ENCODE assay signal across 1 fruit fly cellular context in the genomic region with DNA sequence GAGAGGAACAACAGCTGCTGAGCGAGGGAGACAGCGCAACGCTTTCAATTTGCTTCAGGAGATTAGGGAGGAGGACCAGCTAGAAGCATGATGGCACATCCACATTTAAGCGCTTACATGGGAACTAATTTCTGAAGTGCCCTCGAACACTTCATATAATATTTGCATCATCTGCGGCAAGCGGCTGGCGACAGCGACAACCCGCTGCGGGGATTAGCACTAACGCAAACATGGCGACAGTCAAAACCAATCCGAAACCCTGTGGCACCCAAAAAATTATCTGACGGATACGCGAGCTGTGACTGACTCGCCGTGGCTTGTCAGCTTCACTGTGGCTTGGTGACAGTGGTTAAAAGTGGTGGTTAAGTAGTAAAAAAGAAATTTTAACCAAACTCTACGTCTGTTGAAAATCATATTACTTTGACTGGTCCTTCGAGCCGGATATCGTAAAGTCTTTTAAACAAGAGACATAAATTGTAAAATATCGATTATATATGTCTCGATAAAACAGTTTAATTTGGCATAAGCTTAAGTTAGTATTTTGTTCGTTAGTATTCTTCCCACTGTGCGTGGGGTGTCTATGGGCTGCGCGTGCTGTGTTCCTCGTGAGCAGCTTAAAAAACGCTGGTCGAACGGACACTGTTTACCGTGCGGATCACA.
TF ChIP-seq lines count a peak whose summit lies in the region.

No protein-coding gene starts in this region.

TF ChIP-seq in whole organism, embryonic, 481 proteins besides CTCF, POLR2A, EP300 and RAD21 (continued from another document and continues in another):
- no peak for TF ChIP-seq scrt (GFP tag; optimal IDR thresholded peaks at IDR 0.05; lab: Kevin White, UChicago)
- TF ChIP-seq Atf6 (GFP tag; IDR thresholded peaks at IDR 0.05; lab: Robert Waterston, UW): no peak
- TF ChIP-seq en (GFP tag; optimal IDR thresholded peaks at IDR 0.05; lab: Kevin White, UChicago): no peak
- TF ChIP-seq aop (GFP tag; IDR thresholded peaks at IDR 0.05; lab: Robert Waterston, UW): no peak
- no peak for TF ChIP-seq eyg (GFP tag; optimal IDR thresholded peaks at IDR 0.05; lab: Kevin White, UChicago)
- TF ChIP-seq MESR4 (GFP tag; optimal IDR thresholded peaks at IDR 0.05; lab: Kevin White, UChicago): no peak
- TF ChIP-seq CG8944 (GFP tag; optimal IDR thresholded peaks at IDR 0.05; lab: Kevin White, UChicago): no peak
- no peak for TF ChIP-seq CG31365 (tag; optimal IDR thresholded peaks at IDR 0.05; lab: Kevin White, UChicago)
- no peak for TF ChIP-seq Asciz (GFP tag; optimal IDR thresholded peaks at IDR 0.05; lab: Kevin White, UChicago)
- TF ChIP-seq CG6683 (GFP tag; optimal IDR thresholded peaks at IDR 0.05; lab: Kevin White, UChicago): no peak
- no peak for TF ChIP-seq CG16863 (GFP tag; optimal IDR thresholded peaks at IDR 0.05; lab: Kevin White, UChicago)
- no peak for TF ChIP-seq CG14050 (GFP tag; IDR thresholded peaks at IDR 0.05; lab: Robert Waterston, UW)
- TF ChIP-seq CG34376 (GFP tag; optimal IDR thresholded peaks at IDR 0.05; lab: Kevin White, UChicago): no peak
- no peak for TF ChIP-seq CG2129 (GFP tag; IDR thresholded peaks at IDR 0.05; lab: Robert Waterston, UW; ENCODE audit: partially characterized antibody)
- TF ChIP-seq CG14710 (tag; optimal IDR thresholded peaks at IDR 0.05; lab: Kevin White, UChicago): peak; percentile 4
- TF ChIP-seq pita (GFP tag; optimal IDR thresholded peaks at IDR 0.05; lab: Kevin White, UChicago): no peak
- TF ChIP-seq CG6813 (GFP tag; optimal IDR thresholded peaks at IDR 0.05; lab: Kevin White, UChicago): peak; percentile 17
- TF ChIP-seq CG13894 (tag; optimal IDR thresholded peaks at IDR 0.05; lab: Kevin White, UChicago): no peak
- TF ChIP-seq CG4282 (GFP tag; optimal IDR thresholded peaks at IDR 0.05; lab: Kevin White, UChicago): no peak
- TF ChIP-seq ash1 (GFP tag; optimal IDR thresholded peaks at IDR 0.05; lab: Kevin White, UChicago): no peak
- TF ChIP-seq nmo (GFP tag; optimal IDR thresholded peaks at IDR 0.05; lab: Kevin White, UChicago): peak; percentile 19
- TF ChIP-seq vfl (GFP tag; optimal IDR thresholded peaks at IDR 0.05; lab: Kevin White, UChicago): no peak
- no peak for TF ChIP-seq Deaf1 (tag; optimal IDR thresholded peaks at IDR 0.05; lab: Kevin White, UChicago)
- no peak for TF ChIP-seq Hr39 (optimal IDR thresholded peaks at IDR 0.05; lab: Kevin White, UChicago)
- TF ChIP-seq odd (GFP tag; optimal IDR thresholded peaks at IDR 0.05; lab: Kevin White, UChicago): no peak
- TF ChIP-seq CG6791 (GFP tag; IDR thresholded peaks at IDR 0.05; lab: Robert Waterston, UW; ENCODE audit: partially characterized antibody): no peak
- TF ChIP-seq Rfx (GFP tag; IDR thresholded peaks at IDR 0.05; lab: Robert Waterston, UW): no peak
- TF ChIP-seq bab2 (GFP tag; optimal IDR thresholded peaks at IDR 0.05; lab: Kevin White, UChicago): no peak
- no peak for TF ChIP-seq wdn (GFP tag; IDR thresholded peaks at IDR 0.05; lab: Robert Waterston, UW)
- no peak for TF ChIP-seq corto (GFP tag; optimal IDR thresholded peaks at IDR 0.05; lab: Kevin White, UChicago)
- TF ChIP-seq Ada2b (GFP tag; IDR thresholded peaks at IDR 0.05; lab: Robert Waterston, UW): no peak
- peak; percentile 77 for TF ChIP-seq CG15479 (GFP tag; optimal IDR thresholded peaks at IDR 0.05; lab: Kevin White, UChicago)
- TF ChIP-seq org-1 (GFP tag; optimal IDR thresholded peaks at IDR 0.05; lab: Kevin White, UChicago): peak; percentile 10
- TF ChIP-seq CG18619 (GFP tag; optimal IDR thresholded peaks at IDR 0.05; lab: Kevin White, UChicago): no peak
- TF ChIP-seq dmrt99B (tag; optimal IDR thresholded peaks at IDR 0.05; lab: Kevin White, UChicago): peak; percentile 42
- no peak for TF ChIP-seq CG8290 (GFP tag; optimal IDR thresholded peaks at IDR 0.05; lab: Kevin White, UChicago)
- no peak for TF ChIP-seq CG8290 (tag; optimal IDR thresholded peaks at IDR 0.05; lab: Kevin White, UChicago)
- TF ChIP-seq tll (GFP tag; optimal IDR thresholded peaks at IDR 0.05; lab: Kevin White, UChicago): peak in 1 of 2 experiments; percentile 76
- TF ChIP-seq CG16813 (GFP tag; IDR thresholded peaks at IDR 0.05; lab: Robert Waterston, UW; ENCODE audit: partially characterized antibody): no peak
- TF ChIP-seq Lim3 (GFP tag; IDR thresholded peaks at IDR 0.05; lab: Robert Waterston, UW): no peak
- TF ChIP-seq zen (tag; optimal IDR thresholded peaks at IDR 0.05; lab: Kevin White, UChicago): no peak
- no peak for TF ChIP-seq trem (tag; optimal IDR thresholded peaks at IDR 0.05; lab: Kevin White, UChicago)
- no peak for TF ChIP-seq CG6765 (GFP tag; optimal IDR thresholded peaks at IDR 0.05; lab: Kevin White, UChicago)
- TF ChIP-seq sr (GFP tag; IDR thresholded peaks at IDR 0.05; lab: Robert Waterston, UW): no peak
- no peak for TF ChIP-seq CG12299 (tag; optimal IDR thresholded peaks at IDR 0.05; lab: Kevin White, UChicago)
- TF ChIP-seq CG4328 (GFP tag; optimal IDR thresholded peaks at IDR 0.05; lab: Kevin White, UChicago): no peak
- TF ChIP-seq Bteb2 (GFP tag; optimal IDR thresholded peaks at IDR 0.05; lab: Kevin White, UChicago): no peak
- TF ChIP-seq CG4404 (GFP tag; IDR thresholded peaks at IDR 0.05; lab: Robert Waterston, UW): no peak
- TF ChIP-seq Meics (GFP tag; optimal IDR thresholded peaks at IDR 0.05; lab: Kevin White, UChicago): peak; percentile 8
- TF ChIP-seq CG18262 (tag; optimal IDR thresholded peaks at IDR 0.05; lab: Kevin White, UChicago): peak; percentile 37
- TF ChIP-seq gsb-n (tag; optimal IDR thresholded peaks at IDR 0.05; lab: Kevin White, UChicago): no peak
- no peak for TF ChIP-seq CG14860 (GFP tag; IDR thresholded peaks at IDR 0.05; lab: Robert Waterston, UW; ENCODE audit: partially characterized antibody)
- no peak for TF ChIP-seq HmgZ (tag; optimal IDR thresholded peaks at IDR 0.05; lab: Kevin White, UChicago)
- no peak for TF ChIP-seq dpn (GFP tag; optimal IDR thresholded peaks at IDR 0.05; lab: Kevin White, UChicago)
- no peak for TF ChIP-seq CG7786 (GFP tag; optimal IDR thresholded peaks at IDR 0.05; lab: Kevin White, UChicago)
- TF ChIP-seq ssp (GFP tag; IDR thresholded peaks at IDR 0.05; lab: Robert Waterston, UW): no peak
- no peak for TF ChIP-seq eve (GFP tag; optimal IDR thresholded peaks at IDR 0.05; lab: Kevin White, UChicago)
- TF ChIP-seq CG6254 (GFP tag; optimal IDR thresholded peaks at IDR 0.05; lab: Kevin White, UChicago): no peak
- TF ChIP-seq HLH3B (GFP tag; IDR thresholded peaks at IDR 0.05; lab: Robert Waterston, UW): no peak
- TF ChIP-seq CG12155 (GFP tag; optimal IDR thresholded peaks at IDR 0.05; lab: Kevin White, UChicago): no peak
- TF ChIP-seq esg (GFP tag; conservative IDR thresholded peaks at IDR 0.05; lab: Robert Waterston, UW): no peak
- TF ChIP-seq rib (GFP tag; IDR thresholded peaks at IDR 0.05; lab: Robert Waterston, UW): no peak
- TF ChIP-seq jing (GFP tag; optimal IDR thresholded peaks at IDR 0.05; lab: Kevin White, UChicago): no peak
- TF ChIP-seq dm (GFP tag; optimal IDR thresholded peaks at IDR 0.05; lab: Kevin White, UChicago): no peak
- peak; percentile 45 for TF ChIP-seq gem (tag; optimal IDR thresholded peaks at IDR 0.05; lab: Kevin White, UChicago)
- no peak for TF ChIP-seq repo (GFP tag; optimal IDR thresholded peaks at IDR 0.05; lab: Kevin White, UChicago)
- no peak for TF ChIP-seq Nf-YC (tag; optimal IDR thresholded peaks at IDR 0.05; lab: Kevin White, UChicago)
- no peak for TF ChIP-seq usp (GFP tag; optimal IDR thresholded peaks at IDR 0.05; lab: Kevin White, UChicago)
- TF ChIP-seq CG15011 (GFP tag; optimal IDR thresholded peaks at IDR 0.05; lab: Kevin White, UChicago): no peak
- no peak for TF ChIP-seq CG9932 (GFP tag; IDR thresholded peaks at IDR 0.05; lab: Robert Waterston, UW)
- TF ChIP-seq CG9727 (GFP tag; optimal IDR thresholded peaks at IDR 0.05; lab: Kevin White, UChicago): peak; percentile 25
- TF ChIP-seq CG7372 (GFP tag; IDR thresholded peaks at IDR 0.05; lab: Robert Waterston, UW): no peak
- no peak for TF ChIP-seq ato (GFP tag; IDR thresholded peaks at IDR 0.05; lab: Robert Waterston, UW; ENCODE audit: partially characterized antibody)
- TF ChIP-seq CG10431 (GFP tag; optimal IDR thresholded peaks at IDR 0.05; lab: Kevin White, UChicago): peak; percentile 65
- no peak for TF ChIP-seq Aef1 (GFP tag; IDR thresholded peaks at IDR 0.05; lab: Robert Waterston, UW)
- no peak for TF ChIP-seq CG18011 (GFP tag; optimal IDR thresholded peaks at IDR 0.05; lab: Kevin White, UChicago)
- TF ChIP-seq Bdp1 (GFP tag; optimal IDR thresholded peaks at IDR 0.05; lab: Kevin White, UChicago): no peak
- no peak for TF ChIP-seq CHES-1-like (GFP tag; optimal IDR thresholded peaks at IDR 0.05; lab: Kevin White, UChicago)
- no peak for TF ChIP-seq CG10565 (GFP tag; optimal IDR thresholded peaks at IDR 0.05; lab: Kevin White, UChicago)
- peak; percentile 34 for TF ChIP-seq Hmr (GFP tag; optimal IDR thresholded peaks at IDR 0.05; lab: Kevin White, UChicago)
- no peak for TF ChIP-seq CG1647 (GFP tag; optimal IDR thresholded peaks at IDR 0.05; lab: Kevin White, UChicago)
- no peak for TF ChIP-seq CG33213 (GFP tag; optimal IDR thresholded peaks at IDR 0.05; lab: Kevin White, UChicago)
- TF ChIP-seq CG9215 (GFP tag; IDR thresholded peaks at IDR 0.05; lab: Robert Waterston, UW): no peak
- no peak for TF ChIP-seq sim (GFP tag; IDR thresholded peaks at IDR 0.05; lab: Robert Waterston, UW)
- no peak for TF ChIP-seq ara (GFP tag; IDR thresholded peaks at IDR 0.05; lab: Robert Waterston, UW)
- peak; percentile 13 for TF ChIP-seq Sox100B (GFP tag; optimal IDR thresholded peaks at IDR 0.05; lab: Kevin White, UChicago)
- no peak for TF ChIP-seq run (tag; optimal IDR thresholded peaks at IDR 0.05; lab: Kevin White, UChicago)
- peak; percentile 20 for TF ChIP-seq CG1832 (GFP tag; optimal IDR thresholded peaks at IDR 0.05; lab: Kevin White, UChicago)
- no peak for TF ChIP-seq Adf1 (GFP tag; IDR thresholded peaks at IDR 0.05; lab: Robert Waterston, UW)
- TF ChIP-seq CG32772 (GFP tag; IDR thresholded peaks at IDR 0.05; lab: Robert Waterston, UW): no peak
- TF ChIP-seq CG15696 (tag; optimal IDR thresholded peaks at IDR 0.05; lab: Kevin White, UChicago): no peak
- no peak for TF ChIP-seq D19B (GFP tag; optimal IDR thresholded peaks at IDR 0.05; lab: Kevin White, UChicago)
- peak; percentile 35 for TF ChIP-seq lab (GFP tag; optimal IDR thresholded peaks at IDR 0.05; lab: Kevin White, UChicago)
- no peak for TF ChIP-seq NC2α (GFP tag; optimal IDR thresholded peaks at IDR 0.05; lab: Kevin White, UChicago)
- no peak for TF ChIP-seq insv (GFP tag; optimal IDR thresholded peaks at IDR 0.05; lab: Kevin White, UChicago)
- no peak for TF ChIP-seq Gsc (GFP tag; IDR thresholded peaks at IDR 0.05; lab: Robert Waterston, UW)
- TF ChIP-seq dmrt11E (tag; optimal IDR thresholded peaks at IDR 0.05; lab: Kevin White, UChicago): peak; percentile 10
- TF ChIP-seq CG12219 (GFP tag; optimal IDR thresholded peaks at IDR 0.05; lab: Kevin White, UChicago): no peak
- no peak for TF ChIP-seq CG15073 (GFP tag; optimal IDR thresholded peaks at IDR 0.05; lab: Kevin White, UChicago)
- TF ChIP-seq NFAT (GFP tag; IDR thresholded peaks at IDR 0.05; lab: Robert Waterston, UW): no peak
- no peak for TF ChIP-seq CG9609 (GFP tag; optimal IDR thresholded peaks at IDR 0.05; lab: Kevin White, UChicago)
- TF ChIP-seq cato (GFP tag; optimal IDR thresholded peaks at IDR 0.05; lab: Kevin White, UChicago; ENCODE audit: borderline replicate concordance): no peak
- TF ChIP-seq tin (GFP tag; optimal IDR thresholded peaks at IDR 0.05; lab: Kevin White, UChicago): peak; percentile 12
- no peak for TF ChIP-seq CG3163 (GFP tag; optimal IDR thresholded peaks at IDR 0.05; lab: Kevin White, UChicago)
- no peak for TF ChIP-seq chm (GFP tag; IDR thresholded peaks at IDR 0.05; lab: Robert Waterston, UW)
- TF ChIP-seq Hsf (GFP tag; optimal IDR thresholded peaks at IDR 0.05; lab: Kevin White, UChicago): no peak
- TF ChIP-seq CG4730 (GFP tag; IDR thresholded peaks at IDR 0.05; lab: Robert Waterston, UW): no peak
- no peak for TF ChIP-seq Bgb (GFP tag; IDR thresholded peaks at IDR 0.05; lab: Robert Waterston, UW; ENCODE audit: partially characterized antibody)
- TF ChIP-seq NK7.1 (GFP tag; optimal IDR thresholded peaks at IDR 0.05; lab: Kevin White, UChicago): no peak
- TF ChIP-seq cas (GFP tag; IDR thresholded peaks at IDR 0.05; lab: Robert Waterston, UW): no peak
- TF ChIP-seq CG12769 (tag; optimal IDR thresholded peaks at IDR 0.05; lab: Kevin White, UChicago): no peak
- TF ChIP-seq CG13775 (GFP tag; optimal IDR thresholded peaks at IDR 0.05; lab: Kevin White, UChicago): no peak
- TF ChIP-seq so (GFP tag; IDR thresholded peaks at IDR 0.05; lab: Robert Waterston, UW): no peak
- TF ChIP-seq bowl (GFP tag; IDR thresholded peaks at IDR 0.05; lab: Robert Waterston, UW): no peak
- TF ChIP-seq Xrp1 (GFP tag; IDR thresholded peaks at IDR 0.05; lab: Robert Waterston, UW): peak; percentile 38; the same call in 1 of the 2 replicates
- TF ChIP-seq cwo (GFP tag; optimal IDR thresholded peaks at IDR 0.05; lab: Kevin White, UChicago): no peak
- peak; percentile 19 for TF ChIP-seq Hey (tag; optimal IDR thresholded peaks at IDR 0.05; lab: Kevin White, UChicago)
- no peak for TF ChIP-seq Dip3 (GFP tag; optimal IDR thresholded peaks at IDR 0.05; lab: Kevin White, UChicago)
- TF ChIP-seq gcm2 (GFP tag; optimal IDR thresholded peaks at IDR 0.05; lab: Kevin White, UChicago): no peak
- TF ChIP-seq CG17385 (GFP tag; optimal IDR thresholded peaks at IDR 0.05; lab: Kevin White, UChicago): no peak
- peak; percentile 43 for TF ChIP-seq CG18599 (GFP tag; optimal IDR thresholded peaks at IDR 0.05; lab: Kevin White, UChicago)
- no peak for TF ChIP-seq Camta (GFP tag; optimal IDR thresholded peaks at IDR 0.05; lab: Kevin White, UChicago)
- TF ChIP-seq CG14014 (GFP tag; IDR thresholded peaks at IDR 0.05; lab: Robert Waterston, UW): no peak
- peak; percentile 9 for TF ChIP-seq Blimp-1 (GFP tag; optimal IDR thresholded peaks at IDR 0.05; lab: Kevin White, UChicago)
- no peak for TF ChIP-seq Hand (GFP tag; optimal IDR thresholded peaks at IDR 0.05; lab: Kevin White, UChicago)
- no peak for TF ChIP-seq sc (optimal IDR thresholded peaks at IDR 0.05; lab: Kevin White, UChicago)
- TF ChIP-seq sc (GFP tag; optimal IDR thresholded peaks at IDR 0.05; lab: Kevin White, UChicago): no peak
- no peak for TF ChIP-seq Myb (GFP tag; optimal IDR thresholded peaks at IDR 0.05; lab: Kevin White, UChicago)
- TF ChIP-seq row (GFP tag; IDR thresholded peaks at IDR 0.05; lab: Robert Waterston, UW): peak; percentile 38; the same call in 2 of the 3 replicates
- TF ChIP-seq CG12071 (GFP tag; optimal IDR thresholded peaks at IDR 0.05; lab: Kevin White, UChicago): no peak
- no peak for TF ChIP-seq Jarid2 (GFP tag; optimal IDR thresholded peaks at IDR 0.05; lab: Kevin White, UChicago)
